Worm (Caenorhabditis elegans): ENCODE results near the gene F22E5.2.
"Not testable (repeated sequence)": the region's sequence is repeated elsewhere in the genome, so short reads cannot be mapped to it uniquely, and the experiment has no call there.

DNA sequence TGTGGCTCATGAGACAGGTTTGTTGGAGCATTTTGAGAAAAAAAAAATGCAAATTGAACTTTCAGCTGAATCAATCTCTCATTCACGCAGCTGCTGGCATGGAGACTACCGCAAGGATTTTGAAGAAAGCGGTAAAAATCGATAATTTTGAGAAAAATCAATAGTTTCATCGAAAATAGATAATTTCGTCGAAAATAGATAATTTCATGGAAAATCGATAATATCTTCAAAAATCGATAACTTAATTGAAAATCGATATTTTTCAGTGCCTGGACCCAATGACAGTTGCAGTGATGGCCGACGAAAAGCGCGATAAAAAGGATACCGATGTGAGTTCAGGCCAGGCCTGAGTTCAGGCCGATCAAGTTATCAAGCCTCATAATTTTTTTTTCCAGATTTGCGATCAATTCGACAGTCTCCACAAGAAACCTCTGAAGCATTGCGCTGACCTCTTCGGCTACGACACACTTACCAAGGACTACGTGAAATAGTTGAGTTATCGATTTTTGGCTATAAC is 42.2 kb upstream of the F22E5.2 start, which contains the start of gene D2062.4:
- TF ChIP-seq ama-1 (optimal IDR thresholded peaks at IDR 0.05); ets-7 (tag; optimal IDR thresholded peaks at IDR 0.05): not testable (repeated sequence)
